Worm (Caenorhabditis elegans): Measurements from ENCODE around the gene zipt-2.3.

zipt-2.3 gene

DNA sequence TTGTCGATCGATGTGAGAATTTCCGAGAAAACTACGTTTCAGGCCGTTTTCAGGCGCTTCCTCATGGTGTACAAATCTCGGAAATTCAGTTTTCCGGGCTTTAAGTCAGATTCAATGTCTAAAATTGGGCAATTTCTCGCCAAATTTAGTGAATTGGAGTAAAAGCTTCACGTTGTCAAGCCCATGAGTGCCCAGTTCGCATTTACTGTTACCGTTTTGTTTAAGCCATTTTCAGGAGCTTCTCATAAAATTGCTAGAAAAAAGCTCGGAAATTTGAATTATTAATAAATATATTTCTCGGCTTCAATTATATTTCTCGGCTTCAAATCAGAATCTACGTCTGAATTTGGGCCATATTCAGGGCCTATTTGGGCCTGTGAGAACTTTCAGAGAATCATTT, 37.8 kb downstream of the zipt-2.3 start:
- no peak for TF ChIP-seq ceh-82 (tag; optimal IDR thresholded peaks at IDR 0.05)
- TF ChIP-seq fkh-2 (tag; optimal IDR thresholded peaks at IDR 0.05): no peak
- TF ChIP-seq ztf-4 (tag; optimal IDR thresholded peaks at IDR 0.05): no peak
- TF ChIP-seq nhr-12 (tag; optimal IDR thresholded peaks at IDR 0.05): no peak
- TF ChIP-seq nhr-76 (tag; optimal IDR thresholded peaks at IDR 0.05): no peak
- TF ChIP-seq nhr-11 (tag; optimal IDR thresholded peaks at IDR 0.05): no peak
- no peak for TF ChIP-seq nhr-25 (tag; optimal IDR thresholded peaks at IDR 0.05)
- no peak for TF ChIP-seq nfya-1 (tag; optimal IDR thresholded peaks at IDR 0.05; ENCODE audit: insufficient read depth)
- no peak for TF ChIP-seq elt-1 (tag; optimal IDR thresholded peaks at IDR 0.05)
- TF ChIP-seq nhr-28 (tag; optimal IDR thresholded peaks at IDR 0.05): no peak
- no peak for TF ChIP-seq daf-12 (tag; optimal IDR thresholded peaks at IDR 0.05)
- no peak for TF ChIP-seq nhr-23 (tag; optimal IDR thresholded peaks at IDR 0.05)
- TF ChIP-seq elt-2 (tag; optimal IDR thresholded peaks at IDR 0.05): no peak
- no peak for TF ChIP-seq R02D3.7 (tag; optimal IDR thresholded peaks at IDR 0.05)

DNA sequence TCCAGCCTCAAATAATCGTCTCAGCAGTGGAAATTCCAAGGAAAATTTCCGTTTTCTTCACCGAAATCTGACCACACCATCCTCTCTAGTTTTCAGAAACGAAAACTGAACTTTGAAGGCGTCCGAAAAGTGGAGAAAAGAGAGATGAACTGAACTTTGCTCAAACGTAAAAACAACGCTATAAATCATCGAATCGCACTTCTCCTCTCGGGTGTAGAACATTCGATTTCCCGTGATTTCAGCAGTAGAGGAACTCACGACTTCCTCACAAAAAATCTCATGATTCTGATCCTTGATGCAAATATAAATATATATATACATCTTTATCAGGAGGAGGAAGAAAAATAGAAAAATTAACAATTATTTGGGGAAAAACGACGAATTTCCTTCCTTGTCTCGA, 40.5 kb downstream of the zipt-2.3 start:
- peak; percentile 6 for TF ChIP-seq ama-1 (optimal IDR thresholded peaks at IDR 0.05)
- TF ChIP-seq ZK546.5 (tag; optimal IDR thresholded peaks at IDR 0.05): no peak
- TF ChIP-seq lin-39 (tag; optimal IDR thresholded peaks at IDR 0.05): peak; percentile 14

DNA sequence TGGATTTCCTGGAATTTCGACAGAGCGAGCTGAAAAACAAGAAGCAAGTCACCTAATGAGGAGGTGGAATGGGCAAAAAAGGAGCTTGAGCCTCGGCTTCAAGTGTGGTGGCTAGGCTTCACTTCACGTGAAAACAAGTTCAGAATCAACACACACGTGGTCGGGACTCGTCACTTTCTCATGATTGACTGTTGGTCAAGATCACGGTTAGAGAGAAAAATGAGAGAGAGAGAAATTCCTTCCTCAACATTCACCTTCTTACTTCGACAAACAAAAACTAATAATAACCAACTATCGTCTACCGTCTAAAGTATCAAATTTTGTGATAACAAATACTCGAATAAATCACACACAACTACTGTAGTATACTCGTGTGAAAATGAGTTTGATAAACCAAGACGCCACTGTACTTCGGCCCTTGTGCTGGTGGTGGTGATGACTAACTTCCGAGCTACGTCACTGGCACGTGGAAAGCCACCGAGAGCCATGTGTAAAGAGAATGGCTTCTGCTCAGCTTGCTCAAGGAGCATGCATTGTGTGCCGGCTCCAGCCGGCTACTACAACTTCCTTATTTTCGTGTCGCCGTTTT, 42.0 kb downstream of the zipt-2.3 start:
- TF ChIP-seq nhr-43 (tag; optimal IDR thresholded peaks at IDR 0.05; ENCODE audit: poor library complexity, severe bottlenecking) (peak; percentile 48), ama-1 (optimal IDR thresholded peaks at IDR 0.05) (peak; percentile 67), nhr-23 (tag; optimal IDR thresholded peaks at IDR 0.05) (no peak), nhr-25 (tag; optimal IDR thresholded peaks at IDR 0.05) (peak; percentile 36), nfya-1 (tag; optimal IDR thresholded peaks at IDR 0.05; ENCODE audit: insufficient read depth) (no peak), pqm-1 (tag; optimal IDR thresholded peaks at IDR 0.05) (peak; percentile 57), elt-2 (tag; optimal IDR thresholded peaks at IDR 0.05) (peak; percentile 33)

DNA sequence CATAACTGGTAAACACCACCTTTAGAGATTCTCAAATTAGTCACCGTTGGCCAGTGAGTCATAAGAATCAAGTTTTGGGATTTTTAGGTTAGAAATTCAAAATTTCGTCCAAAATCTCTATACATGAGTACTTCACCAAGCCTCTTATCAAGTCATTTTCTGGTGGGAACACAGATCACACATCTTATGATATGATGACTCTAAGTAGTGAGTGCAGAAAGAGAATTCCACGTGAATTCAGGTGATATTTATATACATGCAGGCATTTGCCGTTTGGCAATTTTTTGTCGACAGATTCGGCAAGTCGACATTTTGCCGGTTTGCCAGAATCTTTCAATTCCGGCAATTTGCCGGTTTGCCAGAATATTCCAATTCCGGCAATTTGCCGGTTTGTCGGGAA, 43.6 kb downstream of the zipt-2.3 start:
- no peak for TF ChIP-seq R02D3.7 (tag; optimal IDR thresholded peaks at IDR 0.05)
- no peak for TF ChIP-seq nhr-67 (tag; optimal IDR thresholded peaks at IDR 0.05)
- no peak for TF ChIP-seq fkh-10 (GFP tag; optimal IDR thresholded peaks at IDR 0.05)
- TF ChIP-seq zag-1 (tag; optimal IDR thresholded peaks at IDR 0.05): no peak
- TF ChIP-seq daf-12 (tag; optimal IDR thresholded peaks at IDR 0.05): no peak
- TF ChIP-seq nhr-25 (tag; optimal IDR thresholded peaks at IDR 0.05): no peak
- TF ChIP-seq nhr-43 (tag; optimal IDR thresholded peaks at IDR 0.05; ENCODE audit: poor library complexity, severe bottlenecking): no peak
- TF ChIP-seq ama-1 (optimal IDR thresholded peaks at IDR 0.05): no peak
- TF ChIP-seq ZK546.5 (tag; optimal IDR thresholded peaks at IDR 0.05): no peak
- peak; percentile 18 for TF ChIP-seq pqm-1 (tag; optimal IDR thresholded peaks at IDR 0.05)
- TF ChIP-seq egl-27 (tag; optimal IDR thresholded peaks at IDR 0.05): no peak
- peak; percentile 37 for TF ChIP-seq elt-2 (tag; optimal IDR thresholded peaks at IDR 0.05)

DNA sequence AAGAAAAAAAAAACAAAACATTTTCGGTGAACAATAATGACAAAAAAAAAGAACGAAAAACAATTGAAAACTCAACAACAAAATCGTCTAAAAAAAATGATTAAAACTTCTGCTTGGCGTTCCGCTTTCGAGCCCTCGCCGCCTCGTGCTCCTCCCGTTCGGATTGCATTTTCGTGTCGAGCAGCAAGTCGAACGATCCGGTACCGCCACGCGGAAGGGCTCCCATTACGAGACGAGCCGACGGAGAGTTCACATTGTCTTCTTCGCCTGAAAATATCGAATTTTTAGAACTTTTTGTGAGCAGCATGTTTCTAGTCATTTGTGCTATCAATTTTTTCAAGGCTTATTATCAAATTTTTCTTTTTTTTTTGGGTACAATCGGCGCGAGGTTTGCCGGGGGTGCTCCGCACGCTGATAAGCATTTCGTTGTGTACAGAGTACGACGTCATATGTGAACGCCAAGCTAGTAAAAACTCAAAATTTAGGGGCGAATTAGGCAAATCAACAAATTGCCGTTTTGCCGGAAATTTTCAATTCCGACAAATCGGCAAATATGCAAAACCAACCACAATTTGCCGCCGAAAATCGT, 44.9 kb downstream of the zipt-2.3 start:
- TF ChIP-seq pqm-1 (tag; optimal IDR thresholded peaks at IDR 0.05) (peak; percentile 29), pha-4 (tag; optimal IDR thresholded peaks at IDR 0.05) (peak; percentile 10), elt-2 (tag; optimal IDR thresholded peaks at IDR 0.05) (peak; percentile 90), fos-1 (tag; optimal IDR thresholded peaks at IDR 0.05) (no peak)

DNA sequence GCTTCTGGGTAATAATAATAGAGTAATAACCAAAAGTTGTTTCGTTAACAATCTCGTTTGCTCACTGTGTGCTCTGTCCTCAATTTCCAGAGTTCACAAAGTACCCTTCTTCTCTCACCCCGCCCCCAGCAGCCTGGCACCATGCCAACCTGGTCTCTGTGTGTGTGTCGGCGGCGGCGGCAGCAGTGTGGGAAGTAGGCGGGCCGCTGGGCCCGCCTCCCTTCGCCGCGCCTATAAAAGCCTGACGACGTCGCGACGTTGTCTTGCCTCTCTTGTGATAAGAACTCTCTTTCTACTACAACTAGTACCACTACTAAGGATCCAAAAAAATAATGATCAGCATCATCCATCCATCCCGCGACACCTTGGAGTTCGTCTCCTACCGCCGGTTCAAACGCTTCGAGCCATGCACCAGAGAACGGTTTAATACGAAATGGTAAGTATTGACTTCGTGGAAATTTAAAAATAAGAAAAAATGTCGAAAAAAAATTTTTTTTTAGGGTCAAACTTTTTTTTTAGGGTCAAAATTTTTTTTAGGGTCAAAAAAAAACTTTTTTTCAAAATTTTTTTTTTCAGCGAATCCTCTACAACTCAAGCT, 46.7 kb downstream of the zipt-2.3 start, which contains the start of gene C31C9.7:
Gene C31C9.7 (plus strand): TSS at position 261 of the 598 bp plus-strand sequence.
- TF ChIP-seq lsy-12 (tag; optimal IDR thresholded peaks at IDR 0.05): peak; percentile 9
- peak; percentile 79 for TF ChIP-seq elt-2 (tag; optimal IDR thresholded peaks at IDR 0.05)
- peak; percentile 27 for TF ChIP-seq nhr-43 (tag; optimal IDR thresholded peaks at IDR 0.05; ENCODE audit: poor library complexity, severe bottlenecking)
- peak; percentile 93 for TF ChIP-seq ama-1 (optimal IDR thresholded peaks at IDR 0.05)
- no peak for TF ChIP-seq elt-1 (tag; optimal IDR thresholded peaks at IDR 0.05)
- TF ChIP-seq nfya-1 (tag; optimal IDR thresholded peaks at IDR 0.05; ENCODE audit: insufficient read depth): peak; percentile 44
